Fruit fly (Drosophila melanogaster) Kc167 (cell line): ENCODE results near the gene PGRP-SB1.

ENCODE experiments used
- h ChIP-seq: fragments of >200 bp; optimal IDR thresholded peaks from 3 replicates; lab custom pipeline; 2018; ENCODE audit warnings: missing external identifiers
- insv ChIP-seq: fragments of >200 bp; optimal IDR thresholded peaks from 3 replicates; lab custom pipeline; 2018; ENCODE audit warnings: missing external identifiers

DNA sequence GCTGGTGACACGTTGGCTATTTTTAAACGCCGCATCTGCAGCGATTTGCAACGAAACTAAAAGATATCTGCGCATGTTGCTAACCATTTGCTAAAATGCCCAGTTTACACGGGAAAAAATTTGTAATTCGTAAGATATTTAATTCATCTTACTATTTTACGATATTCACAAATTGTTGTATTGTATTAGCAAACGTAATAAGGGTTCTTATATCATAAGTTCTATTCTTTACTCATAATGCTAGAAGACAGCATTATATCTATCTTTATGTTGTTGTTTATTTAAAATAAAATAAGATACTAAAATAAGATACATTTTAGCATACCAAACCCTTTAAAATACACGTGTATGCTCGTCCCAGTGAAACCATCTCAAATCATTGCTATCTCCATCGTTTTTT lies 31.7 kb upstream of the PGRP-SB1 start:
- TF ChIP-seq h (lab: Kevin White, UChicago) = no peak
- no peak for TF ChIP-seq insv (lab: Kevin White, UChicago)
